Worm (Caenorhabditis elegans) whole organism, young adult: ENCODE data around the gene odr-8.

ENCODE experiments used
- C06A6.2 ChIP-seq: fragments of 200-800 bp; sonication (Bioruptor generic); conservative IDR thresholded peaks from 2 replicates; pipeline ENCODE4 v1.3.6; 2022; ENCODE audit warnings: missing genetic modification characterization, missing compliant biosample characterization
- D2030.7 ChIP-seq: fragments of 200-800 bp; sonication (Bioruptor generic); IDR thresholded peaks from 2 replicates; pipeline ENCODE4 v1.3.6; 2022; ENCODE audit warnings: missing genetic modification reagents, missing genetic modification characterization, missing compliant biosample characterization
- F10E7.11 ChIP-seq: sonication (generic microtip); optimal IDR thresholded peaks from 2 replicates; lab custom pipeline; 2017; ENCODE audit warnings: mild to moderate bottlenecking, missing genetic modification characterization, moderate library complexity, missing compliant biosample characterization
- F33H1.4 ChIP-seq: fragments of 200-800 bp; sonication (Bioruptor generic); IDR thresholded peaks from 2 replicates; pipeline ENCODE4 v1.3.6; 2022; ENCODE audit warnings: missing genetic modification reagents, missing genetic modification characterization, missing compliant biosample characterization
- F39B2.1 ChIP-seq: fragments of 200-800 bp; sonication (Bioruptor generic); IDR thresholded peaks from 2 replicates; pipeline ENCODE4 v1.3.6; 2022; ENCODE audit warnings: missing genetic modification reagents, missing genetic modification characterization, missing compliant biosample characterization
- F52B5.7 ChIP-seq: sonication (generic microtip); optimal IDR thresholded peaks from 2 replicates; lab custom pipeline; 2016; ENCODE audit warnings: mild to moderate bottlenecking, missing genetic modification characterization, missing compliant biosample characterization
- F57C9.4 ChIP-seq: sonication (generic microtip); optimal IDR thresholded peaks from 2 replicates; lab custom pipeline; 2017; ENCODE audit warnings: mild to moderate bottlenecking, missing genetic modification characterization, missing compliant biosample characterization
- K11D2.4 ChIP-seq: fragments of 200-800 bp; sonication (Bioruptor generic); IDR thresholded peaks from 2 replicates; pipeline ENCODE4 v1.3.6; 2022; ENCODE audit warnings: missing genetic modification reagents, missing genetic modification characterization, missing compliant biosample characterization
- Y56A3A.18 ChIP-seq: fragments of 200-800 bp; sonication (Bioruptor generic); IDR thresholded peaks from 2 replicates; pipeline ENCODE4 v1.3.6; 2022; ENCODE audit warnings: missing genetic modification reagents, missing genetic modification characterization, missing compliant biosample characterization
- ZK185.1 ChIP-seq: sonication (generic microtip); optimal IDR thresholded peaks from 2 replicates; lab custom pipeline; 2016; ENCODE audit warnings: mild to moderate bottlenecking, missing genetic modification characterization, missing compliant biosample characterization; ENCODE audit not compliant: poor library complexity, severe bottlenecking
- ama-1 ChIP-seq, 3 experiments: fragments of 150-350 bp in 1 of 3; sonication (generic microtip) in 2 of 3; optimal IDR thresholded peaks; 2 replicates each; lab custom pipeline; 2014 to 2018; ENCODE audit warnings: missing biosample characterization in 2 of 3, missing genetic modification characterization in 2 of 3, missing genetic modification reagents in 2 of 3
- aptf-2 ChIP-seq: fragments of 200-800 bp; sonication (Bioruptor generic); conservative IDR thresholded peaks from 2 replicates; pipeline ENCODE4 v1.3.6; 2022; ENCODE audit warnings: missing genetic modification reagents, missing genetic modification characterization, missing compliant biosample characterization
- aptf-3 ChIP-seq: fragments of 200-800 bp; sonication (Bioruptor generic); IDR thresholded peaks from 2 replicates; pipeline ENCODE4 v1.3.6; 2022; ENCODE audit warnings: missing genetic modification characterization, missing compliant biosample characterization
- atf-7 ChIP-seq: sonication (generic microtip); optimal IDR thresholded peaks from 2 replicates; lab custom pipeline; 2017; ENCODE audit warnings: mild to moderate bottlenecking, missing genetic modification characterization, missing compliant biosample characterization
- athp-1 ChIP-seq: sonication (generic microtip); optimal IDR thresholded peaks from 2 replicates; lab custom pipeline; 2017; ENCODE audit warnings: mild to moderate bottlenecking, missing genetic modification characterization, missing compliant biosample characterization
- attf-3 ChIP-seq: fragments of 200-800 bp; sonication (Bioruptor generic); conservative IDR thresholded peaks from 2 replicates; pipeline ENCODE4 v1.3.6; 2022; ENCODE audit warnings: missing genetic modification reagents, missing genetic modification characterization, missing compliant biosample characterization
- bed-1 ChIP-seq: fragments of 200-800 bp; sonication (Bioruptor generic); IDR thresholded peaks from 2 replicates; pipeline ENCODE4 v1.3.6; 2022; ENCODE audit warnings: missing genetic modification reagents, missing genetic modification characterization, missing compliant biosample characterization
- cebp-1 ChIP-seq, 2 experiments: fragments of 200-800 bp in 1 of 2; sonication (Bioruptor generic) in 1 of 2; sonication (generic microtip) in 1 of 2; IDR thresholded peaks in 1 of 2; optimal IDR thresholded peaks in 1 of 2; 2 replicates each; pipeline versions ENCODE4 v1.3.6 to Lab custom; 2017 to 2022; ENCODE audit warnings: missing compliant biosample characterization in 2 of 2, missing genetic modification characterization in 2 of 2, mild to moderate bottlenecking in 1 of 2, missing genetic modification reagents in 1 of 2, moderate library complexity in 1 of 2
- ceh-100 ChIP-seq: fragments of 200-800 bp; sonication (Bioruptor generic); IDR thresholded peaks from 2 replicates; pipeline ENCODE4 v1.3.6; 2022; ENCODE audit warnings: missing genetic modification reagents, missing genetic modification characterization, missing compliant biosample characterization
- ceh-27 ChIP-seq: fragments of 200-800 bp; sonication (Bioruptor generic); optimal IDR thresholded peaks from 2 replicates; lab custom pipeline; 2018; ENCODE audit warnings: mild to moderate bottlenecking, missing genetic modification characterization, moderate library complexity, missing compliant biosample characterization
- dox-1 ChIP-seq: fragments of 200-800 bp; sonication (Bioruptor generic); IDR thresholded peaks from 2 replicates; pipeline ENCODE4 v1.3.6; 2022; ENCODE audit warnings: missing genetic modification reagents, missing genetic modification characterization, missing compliant biosample characterization
- egl-18 ChIP-seq: fragments of 200-800 bp; sonication (Bioruptor generic); IDR thresholded peaks from 2 replicates; pipeline ENCODE4 v1.3.6; 2022; ENCODE audit warnings: missing genetic modification reagents, missing genetic modification characterization, missing compliant biosample characterization
- ekl-4 ChIP-seq: fragments of 200-800 bp; sonication (Bioruptor generic); IDR thresholded peaks from 2 replicates; pipeline ENCODE4 v1.3.6; 2022; ENCODE audit warnings: missing genetic modification reagents, missing genetic modification characterization, missing compliant biosample characterization
- hsf-1 ChIP-seq: fragments of 200-800 bp; sonication (Bioruptor generic); IDR thresholded peaks from 2 replicates; pipeline ENCODE4 v1.3.6; 2022; ENCODE audit warnings: missing genetic modification reagents, missing genetic modification characterization, missing compliant biosample characterization
- let-526 ChIP-seq: fragments of 200-800 bp; sonication (Bioruptor generic); IDR thresholded peaks from 2 replicates; pipeline ENCODE4 v1.3.6; 2022; ENCODE audit warnings: missing genetic modification reagents, missing genetic modification characterization, missing compliant biosample characterization
- lin-26 ChIP-seq: fragments of 200-800 bp; sonication (Bioruptor generic); IDR thresholded peaks from 2 replicates; pipeline ENCODE4 v1.3.6; 2022; ENCODE audit warnings: missing genetic modification reagents, missing genetic modification characterization, missing compliant biosample characterization
- lin-40 ChIP-seq: sonication (generic microtip); optimal IDR thresholded peaks from 2 replicates; lab custom pipeline; 2016; ENCODE audit warnings: missing genetic modification characterization, mild to moderate bottlenecking, missing compliant biosample characterization, missing genotype, missing genetic modification reagents
- lir-1 ChIP-seq: fragments of 200-800 bp; sonication (Bioruptor generic); conservative IDR thresholded peaks from 2 replicates; pipeline ENCODE4 v1.3.6; 2022; ENCODE audit warnings: missing genetic modification reagents, missing genetic modification characterization, missing compliant biosample characterization
- madf-10 ChIP-seq: sonication (generic microtip); optimal IDR thresholded peaks from 2 replicates; lab custom pipeline; 2016; ENCODE audit warnings: mild to moderate bottlenecking, missing genetic modification characterization, missing compliant biosample characterization
- madf-6 ChIP-seq: fragments of 200-800 bp; sonication (Bioruptor generic); IDR thresholded peaks from 2 replicates; pipeline ENCODE4 v1.3.6; 2022; ENCODE audit warnings: missing genetic modification reagents, missing genetic modification characterization, missing compliant biosample characterization
- mel-28 ChIP-seq: sonication (generic microtip); optimal IDR thresholded peaks from 2 replicates; lab custom pipeline; 2016; ENCODE audit warnings: borderline replicate concordance, mild to moderate bottlenecking, missing genetic modification characterization, missing compliant biosample characterization
- mes-4 ChIP-seq: sonication (generic microtip); optimal IDR thresholded peaks from 2 replicates; lab custom pipeline; 2016; ENCODE audit warnings: missing genotype, missing genetic modification characterization, missing compliant biosample characterization
- nfya-2 ChIP-seq: fragments of 200-800 bp; sonication (Bioruptor generic); IDR thresholded peaks from 2 replicates; pipeline ENCODE4 v1.3.6; 2022; ENCODE audit warnings: missing genetic modification reagents, missing genetic modification characterization, missing compliant biosample characterization
- nhr-80 ChIP-seq: sonication (generic microtip); optimal IDR thresholded peaks from 2 replicates; lab custom pipeline; 2016; ENCODE audit warnings: missing genetic modification characterization, missing compliant biosample characterization
- nhr-90 ChIP-seq: sonication (generic microtip); optimal IDR thresholded peaks from 2 replicates; lab custom pipeline; 2016; ENCODE audit warnings: missing genotype, mild to moderate bottlenecking, missing genetic modification characterization, missing compliant biosample characterization
- pbrm-1 ChIP-seq: fragments of 200-800 bp; sonication (Bioruptor generic); IDR thresholded peaks from 2 replicates; pipeline ENCODE4 v1.3.6; 2022; ENCODE audit warnings: missing genetic modification reagents, missing genetic modification characterization, missing compliant biosample characterization
- rec-8 ChIP-seq, 2 experiments: sonication (generic microtip); optimal IDR thresholded peaks; 2 replicates each; lab custom pipeline; 2016; ENCODE audit warnings: mild to moderate bottlenecking in 2 of 2, missing genetic modification characterization in 2 of 2, missing genetic modification reagents in 2 of 2, missing genotype in 2 of 2, missing biosample characterization in 1 of 2, missing compliant biosample characterization in 1 of 2, moderate library complexity in 1 of 2
- repo-1 ChIP-seq: sonication (generic microtip); optimal IDR thresholded peaks from 2 replicates; lab custom pipeline; 2017; ENCODE audit warnings: mild to moderate bottlenecking, missing genetic modification characterization, missing compliant biosample characterization
- snpc-1.1 ChIP-seq: sonication (generic microtip); optimal IDR thresholded peaks from 2 replicates; lab custom pipeline; 2017; ENCODE audit warnings: missing genetic modification characterization, mild to moderate bottlenecking, missing compliant biosample characterization, antibody characterized with exemption, moderate library complexity, missing genotype, missing genetic modification reagents; ENCODE audit not compliant: insufficient read depth
- snpc-3.4 ChIP-seq: sonication (generic microtip); optimal IDR thresholded peaks from 2 replicates; lab custom pipeline; 2017; ENCODE audit warnings: missing genetic modification characterization, mild to moderate bottlenecking, missing compliant biosample characterization, antibody characterized with exemption, moderate library complexity, missing genotype, missing genetic modification reagents
- unc-130 ChIP-seq: sonication (generic microtip); optimal IDR thresholded peaks from 2 replicates; lab custom pipeline; 2016; ENCODE audit warnings: missing genetic modification reagents, missing genetic modification characterization, missing compliant biosample characterization
- unc-62 ChIP-seq: fragments of 150-350 bp; optimal IDR thresholded peaks from 2 replicates; lab custom pipeline; 2014; ENCODE audit warnings: missing biosample characterization, missing genetic modification reagents, missing genetic modification characterization
- ztf-26 ChIP-seq: sonication (generic microtip); optimal IDR thresholded peaks from 2 replicates; lab custom pipeline; 2017; ENCODE audit warnings: missing genetic modification characterization, missing compliant biosample characterization
- ztf-3 ChIP-seq: fragments of 200-800 bp; sonication (Bioruptor generic); optimal IDR thresholded peaks from 2 replicates; lab custom pipeline; 2018; ENCODE audit warnings: mild to moderate bottlenecking, missing genetic modification characterization, missing compliant biosample characterization
- ztf-6 ChIP-seq: fragments of 200-800 bp; sonication (Bioruptor generic); IDR thresholded peaks from 2 replicates; pipeline ENCODE4 v1.3.6; 2022; ENCODE audit warnings: missing genetic modification reagents, missing genetic modification characterization, missing compliant biosample characterization

Gene odr-8

DNA sequence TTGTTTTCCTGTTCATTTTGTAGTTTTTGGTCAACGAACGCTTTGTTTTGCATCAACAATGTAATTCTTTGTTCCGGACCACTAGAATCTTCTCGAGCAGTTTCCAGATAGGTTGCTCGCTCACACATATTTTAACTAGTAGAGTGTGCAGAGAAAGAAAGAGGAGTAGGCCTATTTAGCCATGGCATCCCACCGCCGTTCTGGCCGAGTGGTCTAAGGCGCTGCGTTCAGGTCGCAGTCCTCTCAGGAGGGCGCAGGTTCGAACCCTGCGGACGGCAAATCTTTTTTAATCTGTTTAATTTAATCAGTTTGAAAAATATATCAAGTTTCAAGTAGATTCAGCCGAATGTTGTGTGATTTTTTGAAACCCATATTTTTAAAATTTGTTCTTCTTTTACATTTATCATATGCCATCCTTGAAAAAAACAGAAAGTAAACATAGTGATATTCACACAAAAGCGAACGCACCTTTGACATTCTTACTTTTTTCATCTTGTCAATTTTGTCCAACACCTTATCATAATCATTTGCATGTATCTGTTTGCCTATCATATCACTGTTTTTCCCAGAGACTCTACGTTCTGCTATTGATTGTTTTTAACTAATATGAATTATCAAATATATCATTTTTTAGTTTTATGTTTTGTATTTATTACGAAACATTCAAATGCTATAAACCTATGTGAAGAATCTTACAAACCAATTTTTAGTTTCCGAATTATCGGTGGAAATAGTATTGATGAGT, 25.7 kb downstream of the odr-8 start, which contains the start of gene try-3 (continued):
- TF ChIP-seq egl-18 (GFP tag; lab: Robert Waterston, UW) = no peak
- TF ChIP-seq C06A6.2 = peak; percentile 55; the same call in 1 of the 2 replicates
- TF ChIP-seq ceh-100 (GFP tag; lab: Robert Waterston, UW) = peak; percentile 72
- TF ChIP-seq repo-1 (tag; lab: Kevin White, UChicago) = no peak
- peak; percentile 42 for TF ChIP-seq F57C9.4 (tag; lab: Kevin White, UChicago)
- peak; percentile 18 for TF ChIP-seq ztf-3 (GFP tag; lab: Kevin White, UChicago)
- TF ChIP-seq madf-10 (tag; lab: Kevin White, UChicago) = peak; percentile 51
- TF ChIP-seq F39B2.1 (GFP tag; lab: Robert Waterston, UW) = no peak
- no peak for TF ChIP-seq unc-130
- 0 out of 2 replicates have a peak, but pooled peaks have one; percentile 66 for TF ChIP-seq ztf-6 (GFP tag; lab: Robert Waterston, UW)
- no peak for TF ChIP-seq mes-4
- TF ChIP-seq atf-7 (tag; lab: Kevin White, UChicago) = peak; percentile 55
- peak; percentile 67 for TF ChIP-seq D2030.7 (GFP tag; lab: Robert Waterston, UW)
- peak; percentile 56 for TF ChIP-seq lin-40 (tag; lab: Kevin White, UChicago)
- no peak for TF ChIP-seq snpc-3.4 (tag; lab: Kevin White, UChicago)
- peak; percentile 73 for TF ChIP-seq madf-6
- peak; percentile 90 for TF ChIP-seq pbrm-1 (GFP tag; lab: Robert Waterston, UW)
- TF ChIP-seq Y56A3A.18 = 0 out of 2 replicates have a peak, but pooled peaks have one; percentile 27
- peak; percentile 73 for TF ChIP-seq ceh-27 (GFP tag; lab: Kevin White, UChicago)
- TF ChIP-seq athp-1 (tag; lab: Kevin White, UChicago) = peak; percentile 65
- peak; percentile 42 for TF ChIP-seq mel-28 (tag; lab: Kevin White, UChicago)
- no peak for TF ChIP-seq unc-62 (GFP tag; lab: Kevin White, UChicago)
- peak; percentile 50 for TF ChIP-seq snpc-1.1 (tag; lab: Kevin White, UChicago)
- peak; percentile 71 for TF ChIP-seq ekl-4 (GFP tag; lab: Robert Waterston, UW)
- TF ChIP-seq rec-8 (tag; optimal IDR thresholded peaks at IDR 0.05; lab: Kevin White, UChicago) = peak; percentile 18 to 46
- peak; percentile 47; the same call in 1 of the 2 replicates for TF ChIP-seq lir-1 (GFP tag; lab: Robert Waterston, UW)
- TF ChIP-seq dox-1 (GFP tag; lab: Robert Waterston, UW) = peak; percentile 90
- TF ChIP-seq ama-1 (optimal IDR thresholded peaks at IDR 0.05; lab: Kevin White, UChicago) = no peak
- TF ChIP-seq ama-1 (GFP tag; optimal IDR thresholded peaks at IDR 0.05; lab: Kevin White, UChicago) = peak in 1 of 2 experiments; percentile 61
- TF ChIP-seq bed-1 (GFP tag; lab: Robert Waterston, UW) = no peak
- TF ChIP-seq attf-3 (GFP tag; lab: Robert Waterston, UW) = no peak; the same call in 1 of the 2 replicates
- TF ChIP-seq hsf-1 (GFP tag; lab: Robert Waterston, UW) = peak; percentile 49; the same call in 1 of the 2 replicates
- TF ChIP-seq ztf-26 = peak; percentile 42
- no peak for TF ChIP-seq F10E7.11
- peak; percentile 85 for TF ChIP-seq lin-26 (GFP tag; lab: Robert Waterston, UW)
- no peak for TF ChIP-seq aptf-2
- TF ChIP-seq cebp-1 (GFP tag; IDR thresholded peaks at IDR 0.05; lab: Robert Waterston, UW) = peak; percentile 57
- peak; percentile 73 for TF ChIP-seq cebp-1 (tag; optimal IDR thresholded peaks at IDR 0.05; lab: Kevin White, UChicago)
- 0 out of 2 replicates have a peak, but pooled peaks have one; percentile 8 for TF ChIP-seq let-526 (GFP tag; lab: Robert Waterston, UW)
- TF ChIP-seq F33H1.4 (GFP tag; lab: Robert Waterston, UW) = peak; percentile 58
- TF ChIP-seq nhr-90 (tag; lab: Kevin White, UChicago) = peak; percentile 71
- TF ChIP-seq F52B5.7 (tag; lab: Kevin White, UChicago) = peak; percentile 75
- TF ChIP-seq ZK185.1 = peak; percentile 74
- TF ChIP-seq K11D2.4 (GFP tag; lab: Robert Waterston, UW) = peak; percentile 78
- TF ChIP-seq aptf-3 (GFP tag; lab: Robert Waterston, UW) = 0 out of 2 replicates have a peak, but pooled peaks have one; percentile 18
- peak; percentile 41 for TF ChIP-seq nhr-80 (tag; lab: Kevin White, UChicago)
- no peak for TF ChIP-seq nfya-2
